Fruit fly (Drosophila melanogaster) whole organism, embryonic: ENCODE data around the gene Pgd.

Experiments used
- CG17361 ChIP-seq: fragments of 200-800 bp; sonication (Bioruptor generic); IDR thresholded peaks from 3 replicates; pipeline ENCODE4 v1.3.6; 2022; ENCODE audit warnings: missing biosample characterization, missing genetic modification characterization
- CG7556 ChIP-seq: fragments of 200-800 bp; sonication (Bioruptor generic); optimal IDR thresholded peaks from 2 replicates; lab custom pipeline; 2017; ENCODE audit warnings: missing biosample characterization, mild to moderate bottlenecking, missing genetic modification characterization
- H15 ChIP-seq: fragments of 200-800 bp; sonication (Bioruptor generic); IDR thresholded peaks from 3 replicates; pipeline ENCODE4 v1.3.6; 2022; ENCODE audit warnings: missing biosample characterization, missing genetic modification characterization
- nerfin-1 ChIP-seq: fragments of 200-800 bp; sonication (Bioruptor generic); optimal IDR thresholded peaks from 3 replicates; lab custom pipeline; 2019; ENCODE audit warnings: missing biosample characterization, mild to moderate bottlenecking, missing genetic modification characterization, moderate library complexity

- TF ChIP-seq H15 (GFP tag; lab: Robert Waterston, UW) (peak; percentile 100), CG7556 (GFP tag; lab: Kevin White, UChicago) (peak; percentile 98), CG17361 (GFP tag; lab: Robert Waterston, UW) (peak; percentile 95), nerfin-1 (peak; percentile 100)
Measured at dm6 chrX:2136831-2137452, 8.0 kb upstream of the Pgd start.
